Worm (Caenorhabditis elegans): ENCODE measurements around the gene col-140.

ce11 chrV:5840939-5841338 lies 4.3 kb upstream of the col-140 start:
- TF ChIP-seq F39B2.1 (GFP tag; IDR thresholded peaks at IDR 0.05): no peak
- no peak for TF ChIP-seq snpc-4 (GFP tag; optimal IDR thresholded peaks at IDR 0.05)
- TF ChIP-seq snpc-4 (tag; optimal IDR thresholded peaks at IDR 0.05): no peak
- no peak for TF ChIP-seq dpff-1 (tag; optimal IDR thresholded peaks at IDR 0.05)
- no peak for TF ChIP-seq nhr-90 (tag; optimal IDR thresholded peaks at IDR 0.05)
- TF ChIP-seq hmg-20 (GFP tag; IDR thresholded peaks at IDR 0.05): no peak

Measured in whole organism, young adult.